Fruit fly (Drosophila melanogaster): Measurements from ENCODE around the gene CG5727.

DNA sequence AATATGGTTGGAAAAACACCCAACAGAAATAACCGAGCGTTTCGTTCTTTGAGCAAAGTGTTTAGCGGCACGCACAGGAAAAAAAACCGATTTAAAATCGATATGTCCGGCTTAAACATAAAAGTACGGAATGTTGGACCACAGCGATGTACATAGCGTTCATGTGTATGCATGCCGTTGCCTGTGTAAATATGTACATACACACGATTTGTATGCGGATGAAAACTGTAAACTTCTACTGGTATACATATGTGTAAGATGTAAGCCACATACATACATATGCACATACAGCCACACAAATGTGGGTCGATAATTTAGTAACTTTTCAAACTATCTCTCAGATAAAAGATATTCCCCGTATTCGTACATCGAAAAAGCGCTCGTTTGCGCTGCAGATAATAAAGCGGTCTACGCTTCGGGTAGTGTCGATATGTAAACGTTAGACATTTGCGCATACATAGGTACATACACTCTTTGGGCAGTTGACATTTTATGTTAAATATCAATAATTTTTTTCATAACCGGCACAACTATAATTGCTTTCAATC lies 39.2 kb upstream of the CG5727 start:
- TF ChIP-seq CG6276 (GFP tag; optimal IDR thresholded peaks at IDR 0.05) (no peak), Gug (GFP tag; IDR thresholded peaks at IDR 0.05) (no peak), CG6163 (GFP tag; IDR thresholded peaks at IDR 0.05) (no peak), Hr39 (GFP tag; optimal IDR thresholded peaks at IDR 0.05) (no peak)
